Fruit fly (Drosophila melanogaster) whole organism, embryonic: Measurements from ENCODE around the gene BckdhA.

ENCODE experiments used
- ATbp ChIP-seq: fragments of 200-800 bp; sonication (Bioruptor generic); optimal IDR thresholded peaks from 2 replicates; lab custom pipeline; 2017; ENCODE audit warnings: missing biosample characterization, mild to moderate bottlenecking, missing genetic modification characterization, missing genetic modification reagents
- Aef1 ChIP-seq: fragments of 200-800 bp; sonication (Bioruptor generic); IDR thresholded peaks from 3 replicates; pipeline ENCODE4 v1.3.6; 2022; ENCODE audit warnings: missing biosample characterization, missing genetic modification characterization
- CG11456 ChIP-seq: fragments of 200-800 bp; sonication (Bioruptor generic); IDR thresholded peaks from 3 replicates; pipeline ENCODE4 v1.3.6; 2022; ENCODE audit warnings: missing biosample characterization, missing genetic modification characterization
- CG11696 ChIP-seq: fragments of 200-800 bp; sonication (Bioruptor generic); IDR thresholded peaks from 2 replicates; pipeline ENCODE4 v1.3.6; 2022; ENCODE audit warnings: missing biosample characterization, missing genetic modification characterization
- CG12299 ChIP-seq: fragments of 200-800 bp; sonication (Bioruptor generic); optimal IDR thresholded peaks from 2 replicates; lab custom pipeline; 2018; ENCODE audit warnings: missing biosample characterization, mild to moderate bottlenecking, missing genetic modification characterization
- CG13296 ChIP-seq: fragments of 200-800 bp; sonication (Bioruptor generic); optimal IDR thresholded peaks from 3 replicates; lab custom pipeline; 2018; ENCODE audit warnings: missing biosample characterization, mild to moderate bottlenecking, missing genetic modification characterization
- CG14441 ChIP-seq: fragments of 200-800 bp; sonication (Bioruptor generic); IDR thresholded peaks from 2 replicates; pipeline ENCODE4 v1.3.6; 2022; ENCODE audit warnings: missing biosample characterization, missing genetic modification characterization
- CG14710 ChIP-seq: fragments of 200-800 bp; sonication (Bioruptor generic); optimal IDR thresholded peaks from 3 replicates; lab custom pipeline; 2019; ENCODE audit warnings: missing biosample characterization, mild to moderate bottlenecking, missing genetic modification characterization, moderate library complexity
- CG15011 ChIP-seq: fragments of 200-800 bp; sonication (Bioruptor generic); optimal IDR thresholded peaks from 3 replicates; lab custom pipeline; 2018; ENCODE audit warnings: missing biosample characterization, mild to moderate bottlenecking, missing genetic modification characterization
- CG1603 ChIP-seq: fragments of 200-800 bp; sonication (Bioruptor generic); optimal IDR thresholded peaks from 2 replicates; lab custom pipeline; 2019; ENCODE audit warnings: missing biosample characterization, mild to moderate bottlenecking, missing genetic modification characterization, moderate library complexity
- CG18599 ChIP-seq: fragments of 200-800 bp; sonication (Bioruptor generic); optimal IDR thresholded peaks from 3 replicates; lab custom pipeline; 2017; ENCODE audit warnings: missing biosample characterization, missing genetic modification characterization, mild to moderate bottlenecking, moderate library complexity, missing genetic modification reagents
- CG2875 ChIP-seq: fragments of 200-800 bp; sonication (Bioruptor generic); optimal IDR thresholded peaks from 2 replicates; lab custom pipeline; 2017; ENCODE audit warnings: missing biosample characterization, mild to moderate bottlenecking, missing genetic modification characterization, missing genetic modification reagents
- CG31441 ChIP-seq: fragments of 200-800 bp; sonication (Bioruptor generic); IDR thresholded peaks from 2 replicates; pipeline ENCODE4 v1.3.6; 2022; ENCODE audit warnings: missing biosample characterization, missing genetic modification characterization
- CG32772 ChIP-seq: fragments of 200-800 bp; sonication (Bioruptor generic); IDR thresholded peaks from 2 replicates; pipeline ENCODE4 v1.3.6; 2022; ENCODE audit warnings: missing biosample characterization, missing genetic modification characterization
- CG43689 ChIP-seq: fragments of 200-800 bp; sonication (Bioruptor generic); IDR thresholded peaks from 2 replicates; pipeline ENCODE4 v1.3.6; 2022; ENCODE audit warnings: missing biosample characterization, missing genetic modification characterization
- CG4730 ChIP-seq: fragments of 200-800 bp; sonication (Bioruptor generic); IDR thresholded peaks from 2 replicates; pipeline ENCODE4 v1.3.6; 2022; ENCODE audit warnings: missing biosample characterization, missing genetic modification characterization
- CG6175 ChIP-seq: fragments of 200-800 bp; sonication (Bioruptor generic); IDR thresholded peaks from 3 replicates; pipeline ENCODE4 v1.3.6; 2022; ENCODE audit warnings: missing biosample characterization, missing genetic modification characterization
- CG6689 ChIP-seq: fragments of 200-800 bp; sonication (Bioruptor generic); IDR thresholded peaks from 2 replicates; pipeline ENCODE4 v1.3.6; 2022; ENCODE audit warnings: missing biosample characterization, missing genetic modification characterization
- CG8089 ChIP-seq: fragments of 200-800 bp; sonication (Bioruptor generic); optimal IDR thresholded peaks from 3 replicates; lab custom pipeline; 2016; ENCODE audit warnings: missing biosample characterization, missing genetic modification characterization
- CG8478 ChIP-seq: fragments of >200 bp; optimal IDR thresholded peaks from 2 replicates; lab custom pipeline; 2018
- CoRest ChIP-seq: fragments of 200-800 bp; sonication (Bioruptor generic); optimal IDR thresholded peaks from 3 replicates; lab custom pipeline; 2018; ENCODE audit warnings: missing biosample characterization, mild to moderate bottlenecking, missing genetic modification characterization, moderate library complexity
- D ChIP-seq, 2 experiments: fragments of 200-800 bp in 1 of 2; fragments of >200 bp in 1 of 2; sonication (Bioruptor generic) in 1 of 2; optimal IDR thresholded peaks; 2 replicates in 1 of 2; 3 replicates in 1 of 2; lab custom pipeline; 2017; ENCODE audit warnings: mild to moderate bottlenecking in 1 of 2, missing biosample characterization in 1 of 2, missing genetic modification characterization in 1 of 2, missing genetic modification reagents in 1 of 2
- D19A ChIP-seq: fragments of 200-800 bp; optimal IDR thresholded peaks from 3 replicates; lab custom pipeline; 2019; ENCODE audit warnings: missing biosample characterization, mild to moderate bottlenecking, missing genetic modification characterization, moderate library complexity
- E2f2 ChIP-seq: fragments of 200-800 bp; sonication (Bioruptor generic); IDR thresholded peaks from 2 replicates; pipeline ENCODE4 v1.3.6; 2022; ENCODE audit warnings: missing biosample characterization, missing genetic modification characterization
- HmgD ChIP-seq: fragments of 200-800 bp; sonication (Bioruptor generic); optimal IDR thresholded peaks from 3 replicates; lab custom pipeline; 2016; ENCODE audit warnings: missing biosample characterization, missing genetic modification characterization
- Oaz ChIP-seq: fragments of 200-800 bp; sonication (Bioruptor generic); IDR thresholded peaks from 2 replicates; pipeline ENCODE4 v1.3.6; 2022; ENCODE audit warnings: missing biosample characterization, missing genetic modification characterization
- Oli ChIP-seq: fragments of 200-800 bp; sonication (Bioruptor generic); optimal IDR thresholded peaks from 2 replicates; lab custom pipeline; 2018; ENCODE audit warnings: missing biosample characterization, mild to moderate bottlenecking, missing genetic modification characterization, moderate library complexity
- PHDP ChIP-seq: fragments of 200-800 bp; sonication (Bioruptor generic); optimal IDR thresholded peaks from 3 replicates; lab custom pipeline; 2018; ENCODE audit warnings: missing biosample characterization, mild to moderate bottlenecking, missing genetic modification characterization, moderate library complexity
- Pdp1 ChIP-seq, 2 experiments: fragments of 200-800 bp; sonication (Bioruptor generic); optimal IDR thresholded peaks; 3 replicates each; lab custom pipeline; 2016; ENCODE audit warnings: missing biosample characterization in 2 of 2, missing genetic modification characterization in 2 of 2, mild to moderate bottlenecking in 1 of 2, moderate library complexity in 1 of 2
- Ptx1 ChIP-seq: fragments of 200-800 bp; sonication (Bioruptor generic); IDR thresholded peaks from 2 replicates; pipeline ENCODE4 v1.3.6; 2022; ENCODE audit warnings: missing biosample characterization, missing genetic modification characterization
- Ssrp ChIP-seq: fragments of 200-800 bp; sonication (Bioruptor generic); optimal IDR thresholded peaks from 2 replicates; lab custom pipeline; 2018; ENCODE audit warnings: missing biosample characterization, mild to moderate bottlenecking, missing genetic modification characterization, moderate library complexity
- Xbp1 ChIP-seq: fragments of 200-800 bp; sonication (Bioruptor generic); optimal IDR thresholded peaks from 3 replicates; lab custom pipeline; 2016; ENCODE audit warnings: missing biosample characterization, mild to moderate bottlenecking, missing genetic modification characterization
- btn ChIP-seq: fragments of 200-800 bp; sonication (Bioruptor generic); optimal IDR thresholded peaks from 2 replicates; lab custom pipeline; 2016; ENCODE audit warnings: missing biosample characterization, missing genetic modification characterization
- cato ChIP-seq: fragments of 200-800 bp; sonication (Bioruptor generic); optimal IDR thresholded peaks from 2 replicates; lab custom pipeline; 2016; ENCODE audit warnings: missing biosample characterization, missing genetic modification characterization, borderline replicate concordance
- gem ChIP-seq: fragments of 200-800 bp; sonication (Bioruptor generic); optimal IDR thresholded peaks from 2 replicates; lab custom pipeline; 2019; ENCODE audit warnings: missing biosample characterization, mild to moderate bottlenecking, missing genetic modification characterization, moderate library complexity
- grau ChIP-seq: fragments of 200-800 bp; optimal IDR thresholded peaks from 3 replicates; lab custom pipeline; 2019; ENCODE audit warnings: missing biosample characterization, mild to moderate bottlenecking, missing genetic modification characterization, moderate library complexity
- jumu ChIP-seq: fragments of 200-800 bp; sonication (Bioruptor generic); optimal IDR thresholded peaks from 3 replicates; lab custom pipeline; 2016; ENCODE audit warnings: missing biosample characterization, missing genetic modification characterization
- kah ChIP-seq: fragments of 200-800 bp; sonication (Bioruptor generic); optimal IDR thresholded peaks from 2 replicates; lab custom pipeline; 2018; ENCODE audit warnings: missing biosample characterization, mild to moderate bottlenecking, missing genetic modification characterization
- nerfin-1 ChIP-seq: fragments of 200-800 bp; sonication (Bioruptor generic); optimal IDR thresholded peaks from 3 replicates; lab custom pipeline; 2019; ENCODE audit warnings: missing biosample characterization, mild to moderate bottlenecking, missing genetic modification characterization, moderate library complexity
- pfk ChIP-seq: fragments of 200-800 bp; sonication (Bioruptor generic); optimal IDR thresholded peaks from 2 replicates; lab custom pipeline; 2018; ENCODE audit warnings: missing biosample characterization, mild to moderate bottlenecking, missing genetic modification characterization, moderate library complexity
- pita ChIP-seq: fragments of 200-800 bp; sonication (Bioruptor generic); optimal IDR thresholded peaks from 2 replicates; lab custom pipeline; 2017; ENCODE audit warnings: missing biosample characterization, mild to moderate bottlenecking, missing genetic modification characterization
- pnt ChIP-seq: fragments of 200-800 bp; sonication (Bioruptor generic); optimal IDR thresholded peaks from 3 replicates; lab custom pipeline; 2016; ENCODE audit warnings: missing biosample characterization, missing genetic modification characterization
- pros ChIP-seq: fragments of 200-800 bp; sonication (Bioruptor generic); optimal IDR thresholded peaks from 3 replicates; lab custom pipeline; 2019; ENCODE audit warnings: missing biosample characterization, mild to moderate bottlenecking, missing genetic modification characterization, moderate library complexity
- ranshi ChIP-seq: fragments of 200-800 bp; sonication (Bioruptor generic); IDR thresholded peaks from 2 replicates; pipeline ENCODE4 v1.3.6; 2022; ENCODE audit warnings: missing biosample characterization, missing genetic modification characterization
- twi ChIP-seq: fragments of 200-800 bp; optimal IDR thresholded peaks from 2 replicates; lab custom pipeline; 2019; ENCODE audit warnings: missing biosample characterization, mild to moderate bottlenecking, missing genetic modification characterization, moderate library complexity
- unc-4 ChIP-seq: fragments of 200-800 bp; sonication (Bioruptor generic); IDR thresholded peaks from 2 replicates; pipeline ENCODE4 v1.3.6; 2022; ENCODE audit warnings: missing biosample characterization, missing genetic modification characterization; ENCODE audit not compliant: partially characterized antibody

The BckdhA gene

dm6 chr3R:9601949-9602348 is 46.4 kb downstream of the BckdhA start (continued):
- TF ChIP-seq Pdp1 (GFP tag; optimal IDR thresholded peaks at IDR 0.05; lab: Kevin White, UChicago) (peak in 1 of 2 experiments; percentile 90), pfk (no peak), gem (tag; lab: Kevin White, UChicago) (peak; percentile 18), pnt (GFP tag; lab: Kevin White, UChicago) (no peak), CG2875 (GFP tag; lab: Kevin White, UChicago) (no peak)

- TF ChIP-seq Ptx1 (GFP tag; lab: Robert Waterston, UW) (no peak), CG12299 (tag; lab: Kevin White, UChicago) (no peak), CG14710 (tag; lab: Kevin White, UChicago) (no peak), pros (GFP tag; lab: Kevin White, UChicago) (peak; percentile 51), btn (GFP tag; lab: Kevin White, UChicago) (no peak), CoRest (tag; lab: Kevin White, UChicago) (no peak), D19A (tag; lab: Kevin White, UChicago) (no peak), CG32772 (GFP tag; lab: Robert Waterston, UW) (no peak), CG15011 (no peak), CG31441 (GFP tag; lab: Robert Waterston, UW) (no peak), ATbp (peak; percentile 22), PHDP (no peak), CG2875 (GFP tag; lab: Kevin White, UChicago) (no peak), CG11456 (GFP tag; lab: Robert Waterston, UW) (0 out of 3 replicates have a peak, but pooled peaks have one; percentile 18), Oaz (GFP tag; lab: Robert Waterston, UW) (no peak), E2f2 (GFP tag; lab: Robert Waterston, UW) (no peak), Xbp1 (GFP tag; lab: Kevin White, UChicago) (no peak), CG6175 (GFP tag; lab: Robert Waterston, UW) (no peak), Ssrp (no peak), cato (GFP tag; lab: Kevin White, UChicago) (no peak), nerfin-1 (tag; lab: Kevin White, UChicago) (no peak), D (optimal IDR thresholded peaks at IDR 0.05; lab: Kevin White, UChicago) (no peak), D (GFP tag; optimal IDR thresholded peaks at IDR 0.05; lab: Kevin White, UChicago) (no peak), grau (tag; lab: Kevin White, UChicago) (no peak), ranshi (GFP tag; lab: Robert Waterston, UW) (no peak), CG18599 (GFP tag; lab: Kevin White, UChicago) (no peak), CG4730 (GFP tag; lab: Robert Waterston, UW) (peak; percentile 25; the same call in 1 of the 2 replicates), CG14441 (GFP tag; lab: Robert Waterston, UW) (no peak), Oli (tag; lab: Kevin White, UChicago) (no peak), CG13296 (GFP tag; lab: Kevin White, UChicago) (no peak), kah (no peak), CG11696 (no peak), CG1603 (tag; lab: Kevin White, UChicago) (peak; percentile 33), HmgD (GFP tag; lab: Kevin White, UChicago) (no peak), twi (tag; lab: Kevin White, UChicago) (no peak), jumu (GFP tag; lab: Kevin White, UChicago) (no peak), Aef1 (GFP tag; lab: Robert Waterston, UW) (no peak), CG8089 (no peak), unc-4 (GFP tag; lab: Robert Waterston, UW) (no peak), CG6689 (GFP tag; lab: Robert Waterston, UW) (no peak), CG43689 (GFP tag; lab: Robert Waterston, UW) (no peak), pita (no peak), CG8478 (lab: Kevin White, UChicago) (no peak)
Measured at dm6 chr3R:9603022-9603942, 47.7 kb downstream of the BckdhA start.
